Worm (Caenorhabditis elegans): ENCODE data around the gene T12G3.6.

Gene T12G3.6

ce11 chrIV:12005090-12005770 is 25.8 kb downstream of the T12G3.6 start (continued):
- TF ChIP-seq let-607 (tag; optimal IDR thresholded peaks at IDR 0.05) = peak in 1 of 2 experiments; percentile 49
- peak; percentile 89; the same call in 1 of the 2 replicates for TF ChIP-seq cebp-2 (GFP tag; IDR thresholded peaks at IDR 0.05)
- 0 out of 2 replicates have a peak, but pooled peaks have one; percentile 18 for TF ChIP-seq pbrm-1 (GFP tag; IDR thresholded peaks at IDR 0.05)
- peak; percentile 67 for TF ChIP-seq nhr-90 (tag; optimal IDR thresholded peaks at IDR 0.05)
- TF ChIP-seq hlh-12 (tag; optimal IDR thresholded peaks at IDR 0.05) = peak; percentile 36
- peak; percentile 37 for TF ChIP-seq snpc-4 (GFP tag; optimal IDR thresholded peaks at IDR 0.05)
- peak in 3 of 4 experiments; percentile 14 to 70 (median 37) for TF ChIP-seq snpc-4 (tag; optimal IDR thresholded peaks at IDR 0.05)
- peak; percentile 80 for TF ChIP-seq lin-26 (GFP tag; IDR thresholded peaks at IDR 0.05)
- peak; percentile 35 for TF ChIP-seq D2030.7 (GFP tag; IDR thresholded peaks at IDR 0.05)
- TF ChIP-seq hrde-1 (tag; optimal IDR thresholded peaks at IDR 0.05; ENCODE audit: borderline replicate concordance) = peak; percentile 52
- peak; percentile 18 for TF ChIP-seq T07F8.4 (tag; optimal IDR thresholded peaks at IDR 0.05)
- TF ChIP-seq lin-54 (GFP tag; optimal IDR thresholded peaks at IDR 0.05) = peak; percentile 57
- TF ChIP-seq lsl-1 (GFP tag; optimal IDR thresholded peaks at IDR 0.05) = peak; percentile 40
- peak; percentile 62 for TF ChIP-seq die-1 (tag; optimal IDR thresholded peaks at IDR 0.05)
- peak; percentile 61 for TF ChIP-seq madf-6 (GFP tag; IDR thresholded peaks at IDR 0.05)
- TF ChIP-seq K11D2.4 (GFP tag; IDR thresholded peaks at IDR 0.05) = no peak
- TF ChIP-seq egl-44 (GFP tag; IDR thresholded peaks at IDR 0.05) = peak; percentile 44; the same call in 1 of the 2 replicates
- peak; percentile 48; the same call in 1 of the 2 replicates for TF ChIP-seq dox-1 (GFP tag; IDR thresholded peaks at IDR 0.05)
- no peak for TF ChIP-seq lag-1 (GFP tag; IDR thresholded peaks at IDR 0.05)
- peak; percentile 69 for TF ChIP-seq him-1 (tag; optimal IDR thresholded peaks at IDR 0.05)
- TF ChIP-seq snpc-1.3 (tag; optimal IDR thresholded peaks at IDR 0.05; ENCODE audit: insufficient read depth) = peak; percentile 40
- TF ChIP-seq F52B5.7 (tag; optimal IDR thresholded peaks at IDR 0.05) = no peak
- TF ChIP-seq sptf-2 (GFP tag; optimal IDR thresholded peaks at IDR 0.05) = no peak
- peak; percentile 19 for TF ChIP-seq madf-10 (tag; optimal IDR thresholded peaks at IDR 0.05)
- TF ChIP-seq cebp-1 (GFP tag; IDR thresholded peaks at IDR 0.05) = no peak
- peak; percentile 35 for TF ChIP-seq cebp-1 (tag; optimal IDR thresholded peaks at IDR 0.05)
- TF ChIP-seq ztf-18 (tag; optimal IDR thresholded peaks at IDR 0.05) = peak; percentile 49

ce11 chrIV:11986407-11986806 is 44.7 kb downstream of the T12G3.6 start:
- TF ChIP-seq Y53F4B.3 (GFP tag; IDR thresholded peaks at IDR 0.05) = no peak
- TF ChIP-seq C06A6.2 (GFP tag; conservative IDR thresholded peaks at IDR 0.05) = no peak
- no peak for TF ChIP-seq ekl-4 (GFP tag; IDR thresholded peaks at IDR 0.05)
